Fruit fly (Drosophila melanogaster): Measurements from ENCODE around the gene CG34296.

The CG34296 gene

DNA sequence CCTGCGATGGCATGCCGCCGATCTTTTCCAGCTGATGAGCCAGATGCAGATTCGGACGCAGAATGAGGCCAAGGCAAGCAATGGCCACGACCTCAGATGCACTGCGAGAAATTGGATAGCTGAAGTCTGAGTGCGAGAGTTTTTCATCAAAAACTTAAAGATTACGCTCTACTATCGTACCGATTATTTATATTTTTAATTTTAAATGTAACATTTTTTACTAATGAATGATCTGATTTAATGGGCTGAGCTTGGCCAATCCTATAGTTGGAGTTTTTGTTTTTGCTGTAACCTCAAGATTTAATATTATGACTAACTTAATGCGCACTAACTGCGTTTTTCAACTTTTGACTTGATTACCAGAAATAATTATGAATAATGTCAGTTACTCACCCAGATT is 40.0 kb downstream of the CG34296 start (continued):
- TF ChIP-seq Hr4 (GFP tag; optimal IDR thresholded peaks at IDR 0.05) = peak; percentile 34
- TF ChIP-seq CG11762 (GFP tag; optimal IDR thresholded peaks at IDR 0.05; ENCODE audit: insufficient read depth) = peak; percentile 19
- TF ChIP-seq fd59A (GFP tag; optimal IDR thresholded peaks at IDR 0.05) = no peak
- peak; percentile 8 for TF ChIP-seq CG10631 (GFP tag; optimal IDR thresholded peaks at IDR 0.05)
- peak; percentile 7 for TF ChIP-seq Blimp-1 (GFP tag; optimal IDR thresholded peaks at IDR 0.05)
- no peak for TF ChIP-seq CG6854 (GFP tag; optimal IDR thresholded peaks at IDR 0.05)
- TF ChIP-seq OdsH (GFP tag; optimal IDR thresholded peaks at IDR 0.05) = peak; percentile 57
- no peak for TF ChIP-seq Gug (GFP tag; IDR thresholded peaks at IDR 0.05)
- peak; percentile 62 for TF ChIP-seq CG6163 (GFP tag; IDR thresholded peaks at IDR 0.05)
- peak; percentile 55 for TF ChIP-seq CG32006 (GFP tag; optimal IDR thresholded peaks at IDR 0.05)
- peak; percentile 50 for TF ChIP-seq achi (GFP tag; optimal IDR thresholded peaks at IDR 0.05)

dm6 chr3R:29763154-29763553 is 40.8 kb downstream of the CG34296 start:
- TF ChIP-seq salr (GFP tag; optimal IDR thresholded peaks at IDR 0.05) (peak; percentile 61 to 65), svp (GFP tag) (peak; percentile 98), Eip75B (GFP tag; optimal IDR thresholded peaks at IDR 0.05) (peak; percentile 93), CG6808 (GFP tag; optimal IDR thresholded peaks at IDR 0.05) (peak; percentile 66), Ets96B (tag; optimal IDR thresholded peaks at IDR 0.05) (peak; percentile 70), CG6163 (GFP tag; IDR thresholded peaks at IDR 0.05) (peak; percentile 90), acj6 (GFP tag; optimal IDR thresholded peaks at IDR 0.05) (peak; percentile 96), Blimp-1 (GFP tag; optimal IDR thresholded peaks at IDR 0.05) (peak; percentile 92), CG8632 (GFP tag; optimal IDR thresholded peaks at IDR 0.05) (peak; percentile 93), vri (GFP tag; optimal IDR thresholded peaks at IDR 0.05) (peak; percentile 96), CG15336 (GFP tag; IDR thresholded peaks at IDR 0.05) (peak; percentile 77), CG10631 (GFP tag; optimal IDR thresholded peaks at IDR 0.05) (peak; percentile 89), esn (GFP tag; optimal IDR thresholded peaks at IDR 0.05) (peak; percentile 99), CG31627 (GFP tag; optimal IDR thresholded peaks at IDR 0.05) (peak; percentile 99), Smox (GFP tag; optimal IDR thresholded peaks at IDR 0.05) (peak; percentile 98), CG8319 (GFP tag; optimal IDR thresholded peaks at IDR 0.05) (peak; percentile 95), lz (GFP tag; optimal IDR thresholded peaks at IDR 0.05) (peak; percentile 98), Gug (GFP tag; IDR thresholded peaks at IDR 0.05) (peak; percentile 31; the same call in 1 of the 2 replicates), CG6854 (GFP tag; optimal IDR thresholded peaks at IDR 0.05) (peak; percentile 96), CG6276 (GFP tag; optimal IDR thresholded peaks at IDR 0.05) (peak; percentile 48), CG11902 (GFP tag; optimal IDR thresholded peaks at IDR 0.05) (peak; percentile 97), Hr39 (GFP tag; optimal IDR thresholded peaks at IDR 0.05) (peak; percentile 99), OdsH (GFP tag; optimal IDR thresholded peaks at IDR 0.05) (peak; percentile 94), topi (GFP tag; optimal IDR thresholded peaks at IDR 0.05) (peak; percentile 99), CG3032 (tag; optimal IDR thresholded peaks at IDR 0.05) (peak; percentile 76), eg (GFP tag; IDR thresholded peaks at IDR 0.05) (peak; percentile 83), Eip93F (GFP tag; optimal IDR thresholded peaks at IDR 0.05) (peak; percentile 96), CG16779 (tag; optimal IDR thresholded peaks at IDR 0.05) (peak; percentile 38), Ets21C (GFP tag; optimal IDR thresholded peaks at IDR 0.05) (peak; percentile 98), Sox15 (GFP tag; optimal IDR thresholded peaks at IDR 0.05) (peak; percentile 96), CG34406 (GFP tag; optimal IDR thresholded peaks at IDR 0.05) (peak; percentile 94), CG8119 (GFP tag; IDR thresholded peaks at IDR 0.05) (peak; percentile 72; the same call in 2 of the 3 replicates), Lpt (GFP tag; optimal IDR thresholded peaks at IDR 0.05) (peak; percentile 67), Hr4 (GFP tag; optimal IDR thresholded peaks at IDR 0.05) (peak; percentile 79), net (GFP tag; optimal IDR thresholded peaks at IDR 0.05) (peak; percentile 86), dsx (GFP tag; optimal IDR thresholded peaks at IDR 0.05; ENCODE audit: poor library complexity, severe bottlenecking) (peak; percentile 68), pdm3 (GFP tag; optimal IDR thresholded peaks at IDR 0.05) (peak; percentile 94), Sox102F (GFP tag; optimal IDR thresholded peaks at IDR 0.05) (peak; percentile 99), Met (GFP tag; optimal IDR thresholded peaks at IDR 0.05) (peak; percentile 97), cyc (GFP tag; optimal IDR thresholded peaks at IDR 0.05) (peak; percentile 99), fd59A (GFP tag; optimal IDR thresholded peaks at IDR 0.05) (peak; percentile 60), CG6792 (GFP tag; optimal IDR thresholded peaks at IDR 0.05) (peak; percentile 95), Hr38 (GFP tag; optimal IDR thresholded peaks at IDR 0.05) (no peak), achi (GFP tag; optimal IDR thresholded peaks at IDR 0.05) (peak; percentile 90), CG9139 (GFP tag; optimal IDR thresholded peaks at IDR 0.05) (peak; percentile 53), ss (GFP tag; optimal IDR thresholded peaks at IDR 0.05) (peak; percentile 39 to 73)
